Worm (Caenorhabditis elegans): Measurements from ENCODE around the gene unc-41.

unc-41 gene

DNA sequence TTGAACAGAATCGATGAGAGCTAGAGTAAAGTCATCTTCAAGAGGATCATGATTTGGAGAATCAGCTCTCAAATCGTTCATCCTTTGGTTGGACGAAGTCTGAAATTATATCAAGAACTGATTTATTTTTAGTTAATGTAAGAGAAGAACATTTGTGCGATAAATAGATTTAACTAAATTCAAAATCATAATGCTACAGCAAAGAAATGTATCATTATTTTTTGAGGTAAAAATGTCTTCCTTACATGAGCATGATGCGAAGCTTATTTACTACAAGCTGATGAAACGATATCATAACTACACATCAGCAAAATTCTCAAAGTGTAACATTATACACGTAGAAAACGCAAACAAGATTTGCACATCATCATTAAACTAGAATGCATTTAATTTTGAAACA is 13.6 kb downstream of the unc-41 start, which contains the start of gene madf-4:
Gene madf-4, minus strand, starts transcription at position 101 of the 400 bp plus-strand sequence.
- TF ChIP-seq med-1 (GFP tag; optimal IDR thresholded peaks at IDR 0.05; ENCODE audit: insufficient read depth) (no peak), ref-1 (GFP tag; conservative IDR thresholded peaks at IDR 0.05) (no peak), flt-1 (GFP tag; IDR thresholded peaks at IDR 0.05) (no peak), cog-1 (tag; optimal IDR thresholded peaks at IDR 0.05) (no peak), tab-1 (GFP tag; IDR thresholded peaks at IDR 0.05) (no peak), ztf-23 (GFP tag; IDR thresholded peaks at IDR 0.05) (no peak), ztf-29 (GFP tag; IDR thresholded peaks at IDR 0.05) (no peak), klf-2 (GFP tag; conservative IDR thresholded peaks at IDR 0.05) (no peak), T22C8.4 (GFP tag; IDR thresholded peaks at IDR 0.05) (no peak)

DNA sequence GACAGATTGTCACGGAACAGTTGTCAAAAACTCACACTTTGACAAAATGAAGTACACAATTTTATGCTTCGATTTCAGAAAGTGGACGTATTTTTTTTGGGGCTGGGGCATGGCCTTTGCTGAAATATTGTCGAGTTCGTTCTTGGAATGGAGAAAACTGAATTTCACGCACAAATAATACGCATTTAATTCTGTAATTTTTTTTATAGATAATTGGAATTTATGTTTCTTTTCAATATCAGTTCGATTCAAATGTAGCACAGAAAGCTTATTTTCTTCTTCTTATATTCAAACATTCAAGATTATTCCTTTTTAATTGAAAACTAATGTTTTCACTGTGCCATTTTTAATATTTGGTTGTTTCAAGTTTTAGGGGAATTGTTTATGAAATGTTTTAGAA is 15.7 kb downstream of the unc-41 start, which contains the start of gene T07C12.10:
Gene T07C12.10, minus strand, starts transcription at position 101 of the 400 bp plus-strand sequence.
- TF ChIP-seq flt-1 (GFP tag; IDR thresholded peaks at IDR 0.05): no peak
- no peak for TF ChIP-seq med-1 (GFP tag; optimal IDR thresholded peaks at IDR 0.05; ENCODE audit: insufficient read depth)
- TF ChIP-seq ztf-23 (GFP tag; IDR thresholded peaks at IDR 0.05): no peak
- no peak for TF ChIP-seq klf-2 (GFP tag; conservative IDR thresholded peaks at IDR 0.05)
- TF ChIP-seq cog-1 (tag; optimal IDR thresholded peaks at IDR 0.05): no peak
- no peak for TF ChIP-seq ztf-29 (GFP tag; IDR thresholded peaks at IDR 0.05)
- TF ChIP-seq ref-1 (GFP tag; conservative IDR thresholded peaks at IDR 0.05): no peak
- no peak for TF ChIP-seq T22C8.4 (GFP tag; IDR thresholded peaks at IDR 0.05)
- no peak for TF ChIP-seq tab-1 (GFP tag; IDR thresholded peaks at IDR 0.05)

DNA sequence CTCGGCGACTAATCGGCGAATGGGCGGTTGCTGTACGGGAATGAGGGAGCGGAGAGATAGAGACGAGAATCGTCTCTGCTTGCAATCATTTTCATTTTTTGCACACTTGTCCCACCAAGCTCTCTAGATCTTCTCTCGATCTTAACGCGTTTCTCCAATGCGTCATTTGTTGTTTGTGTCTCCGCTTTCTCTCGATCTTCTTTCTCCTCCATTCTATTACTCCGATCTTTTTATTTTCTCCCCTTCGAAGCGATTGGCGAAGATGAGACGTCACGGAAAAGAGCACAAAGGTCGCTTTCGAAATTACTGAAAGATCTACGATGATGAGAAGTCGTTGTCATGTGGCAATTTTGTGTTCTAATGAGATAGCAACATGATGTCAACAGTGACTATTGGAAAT is 17.4 kb downstream of the unc-41 start:
- no peak for TF ChIP-seq klf-2 (GFP tag; conservative IDR thresholded peaks at IDR 0.05)
- TF ChIP-seq ztf-23 (GFP tag; IDR thresholded peaks at IDR 0.05): no peak
- no peak for TF ChIP-seq flt-1 (GFP tag; IDR thresholded peaks at IDR 0.05)
- TF ChIP-seq cog-1 (tag; optimal IDR thresholded peaks at IDR 0.05): no peak
- no peak for TF ChIP-seq med-1 (GFP tag; optimal IDR thresholded peaks at IDR 0.05; ENCODE audit: insufficient read depth)
- no peak for TF ChIP-seq ztf-29 (GFP tag; IDR thresholded peaks at IDR 0.05)
- TF ChIP-seq T22C8.4 (GFP tag; IDR thresholded peaks at IDR 0.05): no peak
- no peak for TF ChIP-seq tab-1 (GFP tag; IDR thresholded peaks at IDR 0.05)
- no peak for TF ChIP-seq ref-1 (GFP tag; conservative IDR thresholded peaks at IDR 0.05)

DNA sequence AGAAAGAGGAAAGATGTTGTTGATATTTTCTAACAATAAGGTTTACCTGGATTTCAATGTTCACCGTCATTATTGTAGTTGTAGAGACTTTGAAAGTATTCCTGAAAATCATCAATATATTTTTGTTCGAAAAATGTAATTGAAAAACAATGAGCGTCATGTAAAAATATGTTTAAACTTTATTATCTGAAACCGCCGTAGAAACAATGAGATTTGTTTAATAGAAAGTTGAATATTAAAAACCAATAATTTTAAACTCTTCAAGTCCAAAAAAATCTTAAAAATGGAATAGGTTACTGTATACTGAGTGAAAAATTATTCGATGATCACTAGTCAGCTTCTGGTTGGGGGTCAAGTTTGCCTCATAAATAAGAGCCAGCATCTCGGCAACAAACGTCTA is 17.8 kb downstream of the unc-41 start, which contains the start of gene anmt-3:
Gene anmt-3, minus strand, starts transcription at position 101 of the 400 bp plus-strand sequence.
- no peak for TF ChIP-seq klf-2 (GFP tag; conservative IDR thresholded peaks at IDR 0.05)
- TF ChIP-seq tab-1 (GFP tag; IDR thresholded peaks at IDR 0.05): no peak
- TF ChIP-seq cog-1 (tag; optimal IDR thresholded peaks at IDR 0.05): no peak
- TF ChIP-seq T22C8.4 (GFP tag; IDR thresholded peaks at IDR 0.05): no peak
- no peak for TF ChIP-seq flt-1 (GFP tag; IDR thresholded peaks at IDR 0.05)
- TF ChIP-seq ref-1 (GFP tag; conservative IDR thresholded peaks at IDR 0.05): no peak
- no peak for TF ChIP-seq ztf-23 (GFP tag; IDR thresholded peaks at IDR 0.05)
- TF ChIP-seq med-1 (GFP tag; optimal IDR thresholded peaks at IDR 0.05; ENCODE audit: insufficient read depth): no peak
- TF ChIP-seq ztf-29 (GFP tag; IDR thresholded peaks at IDR 0.05): no peak

DNA sequence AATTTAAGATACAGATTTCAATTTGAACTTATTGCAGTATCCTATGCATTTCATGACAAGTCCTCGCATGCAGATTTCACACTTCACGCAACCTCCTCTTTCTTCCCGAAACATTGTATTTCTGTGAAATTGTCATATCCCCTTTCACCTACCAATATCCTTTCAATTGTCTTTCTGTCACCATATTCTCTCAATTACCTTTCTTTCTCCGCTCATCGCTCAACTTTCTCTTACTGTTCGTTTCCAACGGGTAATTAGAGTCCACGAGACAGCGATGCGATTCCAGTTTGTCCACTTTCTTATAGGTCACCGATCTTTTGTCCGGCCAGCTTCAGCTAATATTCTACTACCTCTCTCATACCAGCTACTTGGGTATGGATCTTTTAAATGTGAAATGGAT is 23.6 kb downstream of the unc-41 start, which contains the start of gene mam-5:
Gene mam-5, plus strand, starts transcription at position 304 of the 400 bp plus-strand sequence.
- TF ChIP-seq tab-1 (GFP tag; IDR thresholded peaks at IDR 0.05) (no peak), ztf-29 (GFP tag; IDR thresholded peaks at IDR 0.05) (no peak), ztf-23 (GFP tag; IDR thresholded peaks at IDR 0.05) (no peak), ref-1 (GFP tag; conservative IDR thresholded peaks at IDR 0.05) (no peak), flt-1 (GFP tag; IDR thresholded peaks at IDR 0.05) (no peak), T22C8.4 (GFP tag; IDR thresholded peaks at IDR 0.05) (no peak), klf-2 (GFP tag; conservative IDR thresholded peaks at IDR 0.05) (no peak), cog-1 (tag; optimal IDR thresholded peaks at IDR 0.05) (no peak), med-1 (GFP tag; optimal IDR thresholded peaks at IDR 0.05; ENCODE audit: insufficient read depth) (no peak)

DNA sequence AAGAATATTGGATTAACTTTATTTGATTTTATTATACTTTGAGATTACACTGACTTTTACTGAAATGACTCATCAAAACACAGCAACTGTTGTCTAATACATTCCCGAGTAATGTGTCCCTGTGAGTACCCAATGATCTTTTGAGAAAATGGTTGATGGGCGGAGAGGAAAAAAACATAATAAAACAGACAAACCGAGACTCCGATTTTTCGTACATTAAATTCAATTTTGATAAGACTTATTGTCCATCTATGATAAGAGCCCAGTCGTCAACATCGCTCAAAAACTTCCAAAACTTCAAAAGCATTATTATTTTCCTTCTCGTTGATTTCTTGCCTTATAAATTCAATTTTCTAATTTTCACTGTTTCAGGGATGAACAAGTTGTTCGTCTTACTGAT is 25.2 kb downstream of the unc-41 start, which contains the start of gene ttr-46:
Gene ttr-46, plus strand, starts transcription at position 373 of the 400 bp plus-strand sequence.
- no peak for TF ChIP-seq ztf-29 (GFP tag; IDR thresholded peaks at IDR 0.05)
- no peak for TF ChIP-seq klf-2 (GFP tag; conservative IDR thresholded peaks at IDR 0.05)
- TF ChIP-seq cog-1 (tag; optimal IDR thresholded peaks at IDR 0.05): no peak
- TF ChIP-seq T22C8.4 (GFP tag; IDR thresholded peaks at IDR 0.05): no peak
- no peak for TF ChIP-seq flt-1 (GFP tag; IDR thresholded peaks at IDR 0.05)
- TF ChIP-seq tab-1 (GFP tag; IDR thresholded peaks at IDR 0.05): no peak

DNA sequence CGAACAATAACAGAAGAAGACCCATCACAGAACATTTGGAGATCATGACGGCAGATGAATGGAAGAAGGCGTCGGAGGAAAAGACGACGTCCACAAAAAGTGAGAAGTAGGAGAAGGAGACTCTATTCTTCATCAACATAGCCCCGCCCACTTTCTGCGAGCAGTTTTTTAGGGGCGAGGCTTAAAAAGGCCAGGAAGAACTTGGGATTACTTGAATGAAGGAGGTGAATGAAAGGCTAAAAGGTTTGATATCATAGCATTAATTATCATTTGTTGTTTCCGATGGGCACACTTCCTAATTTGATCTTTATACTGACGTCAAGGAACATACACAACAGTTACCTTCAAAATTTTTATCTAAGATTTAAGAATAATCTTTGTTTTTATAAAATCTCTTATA is 27.2 kb downstream of the unc-41 start, which contains the start of gene nlp-58:
Gene nlp-58, minus strand, starts transcription at position 101 of the 400 bp plus-strand sequence.
- TF ChIP-seq cog-1 (tag; optimal IDR thresholded peaks at IDR 0.05): no peak

DNA sequence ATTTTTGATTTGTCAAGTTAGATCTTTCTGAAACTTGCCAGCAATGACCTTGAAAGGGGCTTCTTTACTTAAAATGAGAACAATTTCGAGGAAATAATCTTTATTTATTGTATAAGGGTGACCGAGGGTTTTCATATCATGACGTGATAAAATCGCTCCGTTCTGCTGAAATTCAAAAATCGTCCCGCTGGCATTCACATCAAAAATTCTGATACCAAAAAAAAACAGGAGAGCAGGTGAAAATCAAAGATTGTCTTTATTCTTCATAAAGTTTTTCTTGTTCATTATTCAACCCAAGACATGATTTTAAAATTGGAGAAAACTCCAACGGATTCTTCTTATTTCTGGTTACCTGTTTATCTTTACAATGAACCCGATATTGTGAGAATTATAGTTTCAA is 31.9 kb downstream of the unc-41 start, which contains the start of gene sre-28:
Gene sre-28, plus strand, starts transcription at position 301 of the 400 bp plus-strand sequence.
- TF ChIP-seq cog-1 (tag; optimal IDR thresholded peaks at IDR 0.05): no peak

DNA sequence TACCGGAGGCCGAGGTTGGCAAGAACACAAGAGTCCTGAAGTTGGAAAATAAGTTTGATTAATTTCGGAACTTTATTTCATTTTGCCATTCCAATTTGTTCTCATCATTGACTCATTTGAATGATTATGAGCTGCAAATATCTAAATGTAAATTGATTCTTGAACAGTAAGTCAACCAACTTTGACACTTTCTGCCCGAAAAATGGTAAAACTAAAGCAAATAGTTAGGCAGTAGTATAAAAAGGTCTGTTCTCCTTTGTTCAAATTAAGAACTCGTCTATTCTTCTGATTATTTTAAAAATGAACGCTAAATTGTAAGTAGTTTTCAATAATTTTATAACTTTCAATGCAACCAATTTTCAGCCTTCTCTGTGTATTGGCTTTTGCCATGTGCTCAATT is 33.0 kb downstream of the unc-41 start, which contains the start of gene fipr-12:
Gene fipr-12, plus strand, starts transcription at position 301 of the 400 bp plus-strand sequence.
- TF ChIP-seq klf-2 (GFP tag; conservative IDR thresholded peaks at IDR 0.05): no peak
- TF ChIP-seq T22C8.4 (GFP tag; IDR thresholded peaks at IDR 0.05): no peak

DNA sequence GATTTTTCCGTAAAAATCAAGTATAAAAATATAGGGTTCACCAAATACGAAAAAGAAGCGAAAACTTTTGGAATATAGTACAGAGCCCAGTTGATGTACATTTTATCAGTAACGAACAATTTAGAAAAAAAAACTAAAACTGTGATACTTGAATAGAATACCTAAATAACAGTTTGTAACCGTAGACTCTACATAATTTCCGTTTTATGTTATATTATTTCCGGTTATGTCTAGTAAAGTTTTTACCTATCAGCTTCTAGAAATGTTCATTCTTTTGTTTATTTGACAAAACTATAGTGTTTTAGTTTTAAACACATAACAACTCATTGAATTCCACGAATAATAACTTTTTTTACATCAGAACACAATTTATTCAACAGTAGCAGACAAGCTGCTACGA is 38.6 kb downstream of the unc-41 start, which contains the start of gene srj-33:
Gene srj-33, minus strand, starts transcription at position 101 of the 400 bp plus-strand sequence.
- no peak for TF ChIP-seq ztf-29 (GFP tag; IDR thresholded peaks at IDR 0.05)
- no peak for TF ChIP-seq cog-1 (tag; optimal IDR thresholded peaks at IDR 0.05)
- no peak for TF ChIP-seq T22C8.4 (GFP tag; IDR thresholded peaks at IDR 0.05)
- TF ChIP-seq ztf-23 (GFP tag; IDR thresholded peaks at IDR 0.05): no peak

DNA sequence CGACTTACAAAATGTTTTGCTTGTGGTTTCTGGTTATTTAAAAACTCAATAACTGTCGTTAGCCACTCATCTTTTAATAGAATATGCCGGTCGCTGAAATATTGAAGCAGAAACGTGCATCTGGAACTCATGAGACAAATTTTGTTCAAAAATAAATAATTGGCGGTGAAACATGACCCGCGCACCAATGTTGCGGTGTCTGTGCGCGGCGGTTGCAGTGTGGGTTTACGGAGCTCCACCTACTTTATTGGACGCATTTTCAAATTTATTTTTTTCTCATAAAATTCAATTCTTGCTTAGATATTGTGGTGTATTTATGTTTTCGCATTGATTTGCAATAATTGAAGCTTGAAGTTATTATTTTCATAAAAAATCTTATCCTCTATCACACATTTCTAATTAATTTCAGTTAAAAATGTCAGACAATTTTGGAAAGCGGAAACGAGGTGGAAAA is 45.4 kb downstream of the unc-41 start, which contains the start of the genes rmh-2 and suds-3:
Gene rmh-2, minus strand, starts transcription at position 164 of the 454 bp plus-strand sequence.
Gene suds-3, plus strand, starts transcription at position 404 of the 454 bp plus-strand sequence.
- TF ChIP-seq cog-1 (tag; optimal IDR thresholded peaks at IDR 0.05) (no peak), med-1 (GFP tag; optimal IDR thresholded peaks at IDR 0.05; ENCODE audit: insufficient read depth) (peak; percentile 46)
